Fruit fly (Drosophila melanogaster) whole organism, embryonic: ENCODE results near the gene CG32806.
A peak's percentile ranks its signal among the peaks of the same experiment; 100 is the strongest.

Source experiments
- Atf3 ChIP-seq: fragments of 200-800 bp; sonication (Bioruptor generic); optimal IDR thresholded peaks from 3 replicates; lab custom pipeline; 2016; ENCODE audit warnings: missing biosample characterization, missing genetic modification characterization
- CG10366 ChIP-seq: fragments of 200-800 bp; sonication (Bioruptor generic); IDR thresholded peaks from 2 replicates; pipeline ENCODE4 v1.3.6; 2022; ENCODE audit warnings: missing biosample characterization, missing genetic modification characterization
- CG10543 ChIP-seq: fragments of 200-800 bp; sonication (Bioruptor generic); optimal IDR thresholded peaks from 3 replicates; lab custom pipeline; 2017; ENCODE audit warnings: missing biosample characterization, mild to moderate bottlenecking, missing genetic modification characterization, moderate library complexity
- CG10979 ChIP-seq: fragments of 200-800 bp; sonication (Bioruptor generic); optimal IDR thresholded peaks from 2 replicates; lab custom pipeline; 2018; ENCODE audit warnings: missing biosample characterization, mild to moderate bottlenecking, missing genetic modification characterization, moderate library complexity
- CG12391 ChIP-seq: fragments of 200-800 bp; sonication (Bioruptor generic); optimal IDR thresholded peaks from 3 replicates; lab custom pipeline; 2018; ENCODE audit warnings: missing biosample characterization, mild to moderate bottlenecking, missing genetic modification characterization, moderate library complexity
- CG14441 ChIP-seq: fragments of 200-800 bp; sonication (Bioruptor generic); IDR thresholded peaks from 2 replicates; pipeline ENCODE4 v1.3.6; 2022; ENCODE audit warnings: missing biosample characterization, missing genetic modification characterization
- CG15601 ChIP-seq: fragments of 200-800 bp; sonication (Bioruptor generic); optimal IDR thresholded peaks from 3 replicates; lab custom pipeline; 2019; ENCODE audit warnings: missing biosample characterization, mild to moderate bottlenecking, missing genetic modification characterization, moderate library complexity
- CG18619 ChIP-seq: fragments of 200-800 bp; sonication (Bioruptor generic); optimal IDR thresholded peaks from 3 replicates; lab custom pipeline; 2017; ENCODE audit warnings: missing biosample characterization, mild to moderate bottlenecking, missing genetic modification characterization
- CG31365 ChIP-seq: fragments of 200-800 bp; sonication (Bioruptor generic); optimal IDR thresholded peaks from 2 replicates; lab custom pipeline; 2018; ENCODE audit warnings: missing biosample characterization, mild to moderate bottlenecking, missing genetic modification characterization
- CG32772 ChIP-seq: fragments of 200-800 bp; sonication (Bioruptor generic); IDR thresholded peaks from 2 replicates; pipeline ENCODE4 v1.3.6; 2022; ENCODE audit warnings: missing biosample characterization, missing genetic modification characterization
- CG9817 ChIP-seq: fragments of 200-800 bp; sonication (Bioruptor generic); optimal IDR thresholded peaks from 2 replicates; lab custom pipeline; 2018; ENCODE audit warnings: missing biosample characterization, mild to moderate bottlenecking, missing genetic modification characterization, moderate library complexity
- CHES-1-like ChIP-seq: fragments of 200-800 bp; sonication (Bioruptor generic); optimal IDR thresholded peaks from 2 replicates; lab custom pipeline; 2016; ENCODE audit warnings: missing biosample characterization, missing genetic modification characterization
- Dip3 ChIP-seq: fragments of 200-800 bp; sonication (Bioruptor generic); optimal IDR thresholded peaks from 3 replicates; lab custom pipeline; 2016; ENCODE audit warnings: missing biosample characterization, missing genetic modification characterization
- Drgx ChIP-seq: fragments of 200-800 bp; sonication (Bioruptor generic); IDR thresholded peaks from 2 replicates; pipeline ENCODE4 v1.3.6; 2022; ENCODE audit warnings: missing biosample characterization, missing genetic modification characterization
- Fer1 ChIP-seq: fragments of 200-800 bp; sonication (Bioruptor generic); optimal IDR thresholded peaks from 2 replicates; lab custom pipeline; 2017; ENCODE audit warnings: missing biosample characterization, mild to moderate bottlenecking, missing genetic modification characterization
- Fer2 ChIP-seq: fragments of 200-800 bp; sonication (Bioruptor generic); optimal IDR thresholded peaks from 2 replicates; lab custom pipeline; 2018; ENCODE audit warnings: missing biosample characterization, mild to moderate bottlenecking, missing genetic modification characterization, moderate library complexity
- Gsc ChIP-seq: fragments of 200-800 bp; sonication (Bioruptor generic); IDR thresholded peaks from 2 replicates; pipeline ENCODE4 v1.3.6; 2022; ENCODE audit warnings: missing biosample characterization, missing genetic modification characterization
- HHEX ChIP-seq: fragments of 200-800 bp; sonication (Bioruptor generic); optimal IDR thresholded peaks from 3 replicates; lab custom pipeline; 2017; ENCODE audit warnings: missing biosample characterization, mild to moderate bottlenecking, missing genetic modification characterization, missing genetic modification reagents
- Hr3 ChIP-seq: fragments of 200-800 bp; sonication (Bioruptor generic); optimal IDR thresholded peaks from 3 replicates; lab custom pipeline; 2016; ENCODE audit warnings: missing biosample characterization, missing genetic modification characterization
- Hr51 ChIP-seq, 2 experiments: fragments of 200-800 bp; sonication (Bioruptor generic); optimal IDR thresholded peaks; 2 replicates in 1 of 2; 3 replicates in 1 of 2; lab custom pipeline; 2016 to 2018; ENCODE audit warnings: missing biosample characterization in 2 of 2, missing genetic modification characterization in 2 of 2, mild to moderate bottlenecking in 1 of 2, moderate library complexity in 1 of 2
- Kr ChIP-seq: fragments of 200-800 bp; sonication (Bioruptor generic); optimal IDR thresholded peaks from 2 replicates; lab custom pipeline; 2017; ENCODE audit warnings: missing biosample characterization, mild to moderate bottlenecking, missing genetic modification characterization
- Poxn ChIP-seq: fragments of 200-800 bp; sonication (Bioruptor generic); IDR thresholded peaks from 2 replicates; pipeline ENCODE4 v1.3.6; 2022; ENCODE audit warnings: missing biosample characterization, missing genetic modification characterization
- Spps ChIP-seq: fragments of 200-800 bp; sonication (Bioruptor generic); optimal IDR thresholded peaks from 2 replicates; lab custom pipeline; 2018; ENCODE audit warnings: missing biosample characterization, mild to moderate bottlenecking, missing genetic modification characterization
- Sry-β ChIP-seq: fragments of 200-800 bp; sonication (Bioruptor generic); optimal IDR thresholded peaks from 2 replicates; lab custom pipeline; 2018; ENCODE audit warnings: missing biosample characterization, mild to moderate bottlenecking, missing genetic modification characterization, moderate library complexity
- Stat92E ChIP-seq, 3 experiments: fragments of >200 bp in 2 of 3; fragments of 200-800 bp in 1 of 3; sonication (Bioruptor generic) in 1 of 3; optimal IDR thresholded peaks; 2 replicates each; lab custom pipeline; 2017 to 2019; ENCODE audit warnings: missing biosample characterization in 3 of 3, missing genetic modification characterization in 3 of 3, mild to moderate bottlenecking in 1 of 3, moderate library complexity in 1 of 3
- Trl ChIP-seq, 3 experiments: fragments of >200 bp in 2 of 3; fragments of 200-800 bp in 1 of 3; sonication (Bioruptor generic) in 1 of 3; optimal IDR thresholded peaks; 2 replicates in 1 of 3; 3 replicates in 2 of 3; lab custom pipeline; 2016 to 2017; ENCODE audit warnings: missing biosample characterization in 1 of 3, missing genetic modification characterization in 1 of 3
- cad ChIP-seq: fragments of >200 bp; optimal IDR thresholded peaks from 2 replicates; lab custom pipeline; 2017; ENCODE audit warnings: missing biosample characterization, missing genetic modification characterization
- chm ChIP-seq: fragments of 200-800 bp; sonication (Bioruptor generic); IDR thresholded peaks from 2 replicates; pipeline ENCODE4 v1.3.6; 2022; ENCODE audit warnings: missing biosample characterization, missing genetic modification characterization
- ci ChIP-seq: fragments of 200-800 bp; sonication (Bioruptor generic); IDR thresholded peaks from 3 replicates; pipeline ENCODE4 v1.3.6; 2022; ENCODE audit warnings: missing biosample characterization, missing genetic modification characterization
- cwo ChIP-seq: fragments of 200-800 bp; sonication (Bioruptor generic); optimal IDR thresholded peaks from 3 replicates; lab custom pipeline; 2017; ENCODE audit warnings: missing biosample characterization, missing genetic modification characterization, mild to moderate bottlenecking, moderate library complexity, missing genetic modification reagents
- danr ChIP-seq: fragments of 200-800 bp; sonication (Bioruptor generic); IDR thresholded peaks from 2 replicates; pipeline ENCODE4 v1.3.6; 2022; ENCODE audit warnings: missing biosample characterization, missing genetic modification characterization
- dmrt99B ChIP-seq: fragments of 200-800 bp; sonication (Bioruptor generic); optimal IDR thresholded peaks from 2 replicates; lab custom pipeline; 2018; ENCODE audit warnings: missing biosample characterization, mild to moderate bottlenecking, missing genetic modification characterization, moderate library complexity
- grn ChIP-seq: fragments of 200-800 bp; sonication (Bioruptor generic); optimal IDR thresholded peaks from 3 replicates; lab custom pipeline; 2017; ENCODE audit warnings: missing biosample characterization, missing genetic modification characterization
- h ChIP-seq: fragments of >200 bp; optimal IDR thresholded peaks from 2 replicates; lab custom pipeline; 2017
- ind ChIP-seq: fragments of 200-800 bp; sonication (Bioruptor generic); optimal IDR thresholded peaks from 3 replicates; lab custom pipeline; 2016; ENCODE audit warnings: missing biosample characterization, missing genetic modification characterization
- jing ChIP-seq: fragments of 200-800 bp; sonication (Bioruptor generic); optimal IDR thresholded peaks from 2 replicates; lab custom pipeline; 2018; ENCODE audit warnings: missing biosample characterization, mild to moderate bottlenecking, missing genetic modification characterization
- klu ChIP-seq: fragments of 200-800 bp; sonication (Bioruptor generic); IDR thresholded peaks from 2 replicates; pipeline ENCODE4 v1.3.6; 2022; ENCODE audit warnings: missing biosample characterization, missing genetic modification characterization
- knrl ChIP-seq: fragments of 200-800 bp; sonication (Bioruptor generic); IDR thresholded peaks from 3 replicates; pipeline ENCODE4 v1.3.6; 2022; ENCODE audit warnings: missing biosample characterization, missing genetic modification characterization; ENCODE audit not compliant: partially characterized antibody
- lbe ChIP-seq: fragments of 200-800 bp; sonication (Bioruptor generic); optimal IDR thresholded peaks from 2 replicates; lab custom pipeline; 2016; ENCODE audit warnings: missing biosample characterization, mild to moderate bottlenecking, missing genetic modification characterization
- nerfin-1 ChIP-seq: fragments of 200-800 bp; sonication (Bioruptor generic); optimal IDR thresholded peaks from 3 replicates; lab custom pipeline; 2019; ENCODE audit warnings: missing biosample characterization, mild to moderate bottlenecking, missing genetic modification characterization, moderate library complexity
- nmo ChIP-seq: fragments of 200-800 bp; sonication (Bioruptor generic); optimal IDR thresholded peaks from 2 replicates; lab custom pipeline; 2018; ENCODE audit warnings: missing biosample characterization, mild to moderate bottlenecking, missing genetic modification characterization, moderate library complexity
- oc ChIP-seq: fragments of 200-800 bp; sonication (Bioruptor generic); optimal IDR thresholded peaks from 2 replicates; lab custom pipeline; 2018; ENCODE audit warnings: missing biosample characterization, mild to moderate bottlenecking, missing genetic modification characterization, moderate library complexity
- pita ChIP-seq: fragments of 200-800 bp; sonication (Bioruptor generic); optimal IDR thresholded peaks from 2 replicates; lab custom pipeline; 2017; ENCODE audit warnings: missing biosample characterization, mild to moderate bottlenecking, missing genetic modification characterization
- repo ChIP-seq: fragments of 200-800 bp; sonication (Bioruptor generic); optimal IDR thresholded peaks from 2 replicates; lab custom pipeline; 2016; ENCODE audit warnings: missing biosample characterization, missing genetic modification characterization
- sisA ChIP-seq: fragments of 200-800 bp; sonication (Bioruptor generic); IDR thresholded peaks from 2 replicates; pipeline ENCODE4 v1.3.6; 2022; ENCODE audit warnings: missing biosample characterization, missing genetic modification characterization
- slp2 ChIP-seq: fragments of 200-800 bp; sonication (Bioruptor generic); optimal IDR thresholded peaks from 2 replicates; lab custom pipeline; 2016; ENCODE audit warnings: missing biosample characterization, missing genetic modification characterization
- stwl ChIP-seq: fragments of 200-800 bp; sonication (Bioruptor generic); optimal IDR thresholded peaks from 3 replicates; lab custom pipeline; 2018; ENCODE audit warnings: missing biosample characterization, mild to moderate bottlenecking, missing genetic modification characterization, moderate library complexity
- sug ChIP-seq: fragments of 200-800 bp; optimal IDR thresholded peaks from 2 replicates; lab custom pipeline; 2019; ENCODE audit warnings: missing biosample characterization, mild to moderate bottlenecking, missing genetic modification characterization, moderate library complexity
- toy ChIP-seq: fragments of 200-800 bp; sonication (Bioruptor generic); IDR thresholded peaks from 2 replicates; pipeline ENCODE4 v1.3.6; 2022; ENCODE audit warnings: missing biosample characterization, missing genetic modification characterization

Gene CG32806

DNA sequence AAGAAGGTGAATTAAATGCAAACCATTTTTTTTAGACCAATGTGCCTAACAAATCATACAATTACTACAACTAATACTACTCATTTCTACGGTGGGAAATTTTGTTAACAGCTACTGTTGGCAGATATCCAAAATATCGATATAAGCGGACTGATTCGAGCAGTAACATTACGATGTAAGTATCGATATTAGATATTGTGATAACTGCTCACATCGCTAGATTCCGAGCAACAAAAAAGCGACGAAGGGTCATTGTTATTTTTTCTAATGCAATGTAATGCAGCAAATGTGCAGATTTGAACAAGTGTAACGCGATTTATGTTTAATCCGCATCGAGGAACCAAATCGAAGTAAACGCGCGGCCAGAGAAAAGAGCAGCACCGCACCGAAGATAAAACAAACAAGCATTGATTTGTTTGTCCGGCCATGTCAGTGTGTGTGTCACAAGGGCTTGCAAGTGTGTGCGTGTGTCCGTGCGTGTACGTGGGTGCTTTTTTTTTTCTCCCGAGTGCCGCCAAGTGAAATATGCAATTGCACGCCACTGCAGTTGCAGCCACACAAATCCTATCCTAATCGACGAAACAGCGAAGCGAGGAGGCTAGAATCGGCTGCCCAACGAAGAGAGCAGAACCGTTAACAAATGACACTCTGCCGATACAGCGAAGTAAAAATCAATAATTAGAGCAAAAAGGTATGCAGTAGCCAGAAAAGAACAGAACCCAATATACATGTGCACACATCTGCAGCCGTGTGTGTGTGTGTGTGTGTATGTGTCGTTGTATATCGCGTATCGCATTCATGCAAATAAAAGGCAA, 15.6 kb upstream of the CG32806 start, which contains the start of the genes prage and Adar (continued):
- TF ChIP-seq Hr3 (GFP tag; lab: Kevin White, UChicago) (no peak), toy (no peak), CG15601 (tag; lab: Kevin White, UChicago) (no peak), ind (GFP tag; lab: Kevin White, UChicago) (no peak), oc (tag; lab: Kevin White, UChicago) (no peak), jing (GFP tag; lab: Kevin White, UChicago) (no peak), CG31365 (tag; lab: Kevin White, UChicago) (no peak), Trl (optimal IDR thresholded peaks at IDR 0.05; lab: Kevin White, UChicago) (no peak), Trl (GFP tag; optimal IDR thresholded peaks at IDR 0.05; lab: Kevin White, UChicago) (no peak), cwo (GFP tag; lab: Kevin White, UChicago) (no peak), Dip3 (peak; percentile 3), ci (no peak), cad (GFP tag; lab: Kevin White, UChicago) (no peak), CG10979 (no peak), Hr51 (GFP tag; optimal IDR thresholded peaks at IDR 0.05; lab: Kevin White, UChicago) (no peak), Gsc (GFP tag; lab: Robert Waterston, UW) (no peak), Poxn (GFP tag; lab: Robert Waterston, UW) (no peak), CHES-1-like (GFP tag; lab: Kevin White, UChicago) (no peak), Sry-β (GFP tag; lab: Kevin White, UChicago) (no peak), CG10543 (GFP tag; lab: Kevin White, UChicago) (no peak), Fer2 (no peak), Fer1 (GFP tag; lab: Kevin White, UChicago) (peak; percentile 6), nerfin-1 (tag; lab: Kevin White, UChicago) (peak; percentile 48), CG12391 (tag; lab: Kevin White, UChicago) (no peak), h (lab: Kevin White, UChicago) (no peak), slp2 (GFP tag; lab: Kevin White, UChicago) (no peak), knrl (peak; percentile 77), Atf3 (GFP tag; lab: Kevin White, UChicago) (no peak), sisA (GFP tag; lab: Robert Waterston, UW) (no peak; the same call in 1 of the 2 replicates), pita (GFP tag; lab: Kevin White, UChicago) (no peak), stwl (tag; lab: Kevin White, UChicago) (no peak), CG10366 (GFP tag; lab: Robert Waterston, UW) (no peak), danr (GFP tag; lab: Robert Waterston, UW) (no peak), dmrt99B (tag; lab: Kevin White, UChicago) (no peak), HHEX (GFP tag; lab: Kevin White, UChicago) (no peak), repo (GFP tag; lab: Kevin White, UChicago) (no peak), Spps (no peak), Drgx (GFP tag; lab: Robert Waterston, UW) (no peak), chm (GFP tag; lab: Robert Waterston, UW) (no peak), CG14441 (GFP tag; lab: Robert Waterston, UW) (0 out of 2 replicates have a peak, but pooled peaks have one; percentile 9), nmo (GFP tag; lab: Kevin White, UChicago) (peak; percentile 6), Stat92E (GFP tag; optimal IDR thresholded peaks at IDR 0.05; lab: Kevin White, UChicago) (no peak), grn (GFP tag; lab: Kevin White, UChicago) (no peak), CG32772 (GFP tag; lab: Robert Waterston, UW) (no peak), lbe (no peak), CG9817 (tag; lab: Kevin White, UChicago) (no peak), klu (GFP tag; lab: Robert Waterston, UW) (no peak), Kr (GFP tag; lab: Kevin White, UChicago) (no peak), CG18619 (GFP tag; lab: Kevin White, UChicago) (no peak), sug (tag; lab: Kevin White, UChicago) (no peak)
